Worm (Caenorhabditis elegans) whole organism, young adult: Measurements from ENCODE around the gene Y41C4A.8.

Experiments
- B0035.1 ChIP-seq: sonication (generic microtip); optimal IDR thresholded peaks from 2 replicates; lab custom pipeline; 2016; ENCODE audit warnings: missing genetic modification characterization, mild to moderate bottlenecking, missing compliant biosample characterization, missing genotype, missing genetic modification reagents
- B0261.1 ChIP-seq: sonication (generic microtip); optimal IDR thresholded peaks from 2 replicates; lab custom pipeline; 2016; ENCODE audit warnings: mild to moderate bottlenecking, missing genetic modification characterization, moderate library complexity, missing compliant biosample characterization
- C06A6.2 ChIP-seq: fragments of 200-800 bp; sonication (Bioruptor generic); conservative IDR thresholded peaks from 2 replicates; pipeline ENCODE4 v1.3.6; 2022; ENCODE audit warnings: missing genetic modification characterization, missing compliant biosample characterization
- F57A8.1 ChIP-seq: fragments of 200-800 bp; sonication (Bioruptor generic); optimal IDR thresholded peaks from 2 replicates; lab custom pipeline; 2018; ENCODE audit warnings: mild to moderate bottlenecking, missing genetic modification characterization, moderate library complexity, missing compliant biosample characterization
- T07F8.4 ChIP-seq: sonication (generic microtip); optimal IDR thresholded peaks from 2 replicates; lab custom pipeline; 2016; ENCODE audit warnings: mild to moderate bottlenecking, missing genetic modification characterization, moderate library complexity, missing compliant biosample characterization
- T26A5.8 ChIP-seq: sonication (generic microtip); optimal IDR thresholded peaks from 2 replicates; lab custom pipeline; 2016; ENCODE audit warnings: missing genetic modification characterization, missing compliant biosample characterization
- Y56A3A.18 ChIP-seq: fragments of 200-800 bp; sonication (Bioruptor generic); IDR thresholded peaks from 2 replicates; pipeline ENCODE4 v1.3.6; 2022; ENCODE audit warnings: missing genetic modification reagents, missing genetic modification characterization, missing compliant biosample characterization
- Y79H2A.3 ChIP-seq: fragments of 200-800 bp; sonication (Bioruptor generic); conservative IDR thresholded peaks from 2 replicates; pipeline ENCODE4 v1.3.6; 2022; ENCODE audit warnings: missing genetic modification reagents, missing genetic modification characterization, missing compliant biosample characterization
- ama-1 ChIP-seq, 3 experiments: fragments of 150-350 bp in 1 of 3; sonication (generic microtip) in 2 of 3; optimal IDR thresholded peaks; 2 replicates each; lab custom pipeline; 2014 to 2018; ENCODE audit warnings: missing biosample characterization in 2 of 3, missing genetic modification characterization in 2 of 3, missing genetic modification reagents in 2 of 3
- aptf-3 ChIP-seq: fragments of 200-800 bp; sonication (Bioruptor generic); IDR thresholded peaks from 2 replicates; pipeline ENCODE4 v1.3.6; 2022; ENCODE audit warnings: missing genetic modification characterization, missing compliant biosample characterization
- cebp-1 ChIP-seq, 2 experiments: fragments of 200-800 bp in 1 of 2; sonication (Bioruptor generic) in 1 of 2; sonication (generic microtip) in 1 of 2; IDR thresholded peaks in 1 of 2; optimal IDR thresholded peaks in 1 of 2; 2 replicates each; pipeline versions ENCODE4 v1.3.6 to Lab custom; 2017 to 2022; ENCODE audit warnings: missing compliant biosample characterization in 2 of 2, missing genetic modification characterization in 2 of 2, mild to moderate bottlenecking in 1 of 2, missing genetic modification reagents in 1 of 2, moderate library complexity in 1 of 2
- ceh-100 ChIP-seq: fragments of 200-800 bp; sonication (Bioruptor generic); IDR thresholded peaks from 2 replicates; pipeline ENCODE4 v1.3.6; 2022; ENCODE audit warnings: missing genetic modification reagents, missing genetic modification characterization, missing compliant biosample characterization
- ceh-27 ChIP-seq: fragments of 200-800 bp; sonication (Bioruptor generic); optimal IDR thresholded peaks from 2 replicates; lab custom pipeline; 2018; ENCODE audit warnings: mild to moderate bottlenecking, missing genetic modification characterization, moderate library complexity, missing compliant biosample characterization
- ceh-91 ChIP-seq: fragments of 200-800 bp; sonication (Bioruptor generic); IDR thresholded peaks from 2 replicates; pipeline ENCODE4 v1.3.6; 2022; ENCODE audit warnings: missing genetic modification reagents, missing genetic modification characterization, missing compliant biosample characterization
- dpl-1 ChIP-seq: fragments of 150-350 bp; optimal IDR thresholded peaks from 2 replicates; lab custom pipeline; 2014; ENCODE audit warnings: missing biosample characterization, missing genetic modification reagents, missing genetic modification characterization
- efl-1 ChIP-seq: fragments of 150-350 bp; optimal IDR thresholded peaks from 2 replicates; lab custom pipeline; 2014; ENCODE audit warnings: missing biosample characterization, missing genetic modification reagents, missing genetic modification characterization
- egl-18 ChIP-seq: fragments of 200-800 bp; sonication (Bioruptor generic); IDR thresholded peaks from 2 replicates; pipeline ENCODE4 v1.3.6; 2022; ENCODE audit warnings: missing genetic modification reagents, missing genetic modification characterization, missing compliant biosample characterization
- ekl-4 ChIP-seq: fragments of 200-800 bp; sonication (Bioruptor generic); IDR thresholded peaks from 2 replicates; pipeline ENCODE4 v1.3.6; 2022; ENCODE audit warnings: missing genetic modification reagents, missing genetic modification characterization, missing compliant biosample characterization
- ets-4 ChIP-seq: fragments of 200-800 bp; sonication (Bioruptor generic); optimal IDR thresholded peaks from 2 replicates; lab custom pipeline; 2018; ENCODE audit warnings: mild to moderate bottlenecking, missing genetic modification characterization, missing compliant biosample characterization
- gei-17 ChIP-seq: fragments of 200-800 bp; sonication (Bioruptor generic); optimal IDR thresholded peaks from 2 replicates; lab custom pipeline; 2018; ENCODE audit warnings: mild to moderate bottlenecking, missing genetic modification characterization, missing compliant biosample characterization
- hrde-1 ChIP-seq: sonication (generic microtip); optimal IDR thresholded peaks from 2 replicates; lab custom pipeline; 2016; ENCODE audit warnings: missing genetic modification characterization, mild to moderate bottlenecking, missing compliant biosample characterization, moderate library complexity, missing genotype, missing genetic modification reagents, borderline replicate concordance
- hsf-1 ChIP-seq: fragments of 200-800 bp; sonication (Bioruptor generic); IDR thresholded peaks from 2 replicates; pipeline ENCODE4 v1.3.6; 2022; ENCODE audit warnings: missing genetic modification reagents, missing genetic modification characterization, missing compliant biosample characterization
- let-526 ChIP-seq: fragments of 200-800 bp; sonication (Bioruptor generic); IDR thresholded peaks from 2 replicates; pipeline ENCODE4 v1.3.6; 2022; ENCODE audit warnings: missing genetic modification reagents, missing genetic modification characterization, missing compliant biosample characterization
- lin-26 ChIP-seq: fragments of 200-800 bp; sonication (Bioruptor generic); IDR thresholded peaks from 2 replicates; pipeline ENCODE4 v1.3.6; 2022; ENCODE audit warnings: missing genetic modification reagents, missing genetic modification characterization, missing compliant biosample characterization
- lir-1 ChIP-seq: fragments of 200-800 bp; sonication (Bioruptor generic); conservative IDR thresholded peaks from 2 replicates; pipeline ENCODE4 v1.3.6; 2022; ENCODE audit warnings: missing genetic modification reagents, missing genetic modification characterization, missing compliant biosample characterization
- madf-6 ChIP-seq: fragments of 200-800 bp; sonication (Bioruptor generic); IDR thresholded peaks from 2 replicates; pipeline ENCODE4 v1.3.6; 2022; ENCODE audit warnings: missing genetic modification reagents, missing genetic modification characterization, missing compliant biosample characterization
- madf-8 ChIP-seq: fragments of 200-800 bp; sonication (Bioruptor generic); conservative IDR thresholded peaks from 2 replicates; pipeline ENCODE4 v1.3.6; 2022; ENCODE audit warnings: missing genetic modification reagents, missing genetic modification characterization, missing compliant biosample characterization
- mcd-1 ChIP-seq: fragments of 200-800 bp; sonication (Bioruptor generic); IDR thresholded peaks from 2 replicates; pipeline ENCODE4 v1.3.6; 2022; ENCODE audit warnings: missing genetic modification reagents, missing genetic modification characterization, missing compliant biosample characterization
- mel-28 ChIP-seq: sonication (generic microtip); optimal IDR thresholded peaks from 2 replicates; lab custom pipeline; 2016; ENCODE audit warnings: borderline replicate concordance, mild to moderate bottlenecking, missing genetic modification characterization, missing compliant biosample characterization
- mxl-1 ChIP-seq: sonication (generic microtip); optimal IDR thresholded peaks from 2 replicates; lab custom pipeline; 2016; ENCODE audit warnings: missing genetic modification characterization, missing compliant biosample characterization
- nfya-1 ChIP-seq: sonication (generic microtip); optimal IDR thresholded peaks from 2 replicates; lab custom pipeline; 2017; ENCODE audit warnings: antibody characterized with exemption, missing compliant biosample characterization, missing genetic modification characterization, borderline replicate concordance; ENCODE audit not compliant: insufficient read depth
- nfya-2 ChIP-seq: fragments of 200-800 bp; sonication (Bioruptor generic); IDR thresholded peaks from 2 replicates; pipeline ENCODE4 v1.3.6; 2022; ENCODE audit warnings: missing genetic modification reagents, missing genetic modification characterization, missing compliant biosample characterization
- nhr-120 ChIP-seq: fragments of 200-800 bp; sonication (Bioruptor generic); IDR thresholded peaks from 2 replicates; pipeline ENCODE4 v1.3.6; 2022; ENCODE audit warnings: missing genetic modification characterization, missing compliant biosample characterization
- nhr-179 ChIP-seq: sonication (generic microtip); optimal IDR thresholded peaks from 2 replicates; lab custom pipeline; 2016; ENCODE audit warnings: mild to moderate bottlenecking, missing genetic modification characterization, missing compliant biosample characterization
- nhr-90 ChIP-seq: sonication (generic microtip); optimal IDR thresholded peaks from 2 replicates; lab custom pipeline; 2016; ENCODE audit warnings: missing genotype, mild to moderate bottlenecking, missing genetic modification characterization, missing compliant biosample characterization
- pha-4 ChIP-seq: fragments of 150-350 bp; sonication (generic microtip); optimal IDR thresholded peaks from 2 replicates; lab custom pipeline; 2014; ENCODE audit warnings: missing biosample characterization, missing genetic modification reagents, missing genetic modification characterization
- rec-8 ChIP-seq, 2 experiments: sonication (generic microtip); optimal IDR thresholded peaks; 2 replicates each; lab custom pipeline; 2016; ENCODE audit warnings: mild to moderate bottlenecking in 2 of 2, missing genetic modification characterization in 2 of 2, missing genetic modification reagents in 2 of 2, missing genotype in 2 of 2, missing biosample characterization in 1 of 2, missing compliant biosample characterization in 1 of 2, moderate library complexity in 1 of 2
- repo-1 ChIP-seq: sonication (generic microtip); optimal IDR thresholded peaks from 2 replicates; lab custom pipeline; 2017; ENCODE audit warnings: mild to moderate bottlenecking, missing genetic modification characterization, missing compliant biosample characterization
- snpc-1.3 ChIP-seq: sonication (generic microtip); optimal IDR thresholded peaks from 2 replicates; lab custom pipeline; 2017; ENCODE audit warnings: missing genetic modification characterization, mild to moderate bottlenecking, missing compliant biosample characterization, antibody characterized with exemption, moderate library complexity, missing genotype, missing genetic modification reagents; ENCODE audit not compliant: insufficient read depth
- somi-1 ChIP-seq: fragments of 200-800 bp; sonication (Bioruptor generic); optimal IDR thresholded peaks from 2 replicates; lab custom pipeline; 2018; ENCODE audit warnings: mild to moderate bottlenecking, missing genetic modification characterization, missing compliant biosample characterization
- sptf-2 ChIP-seq: fragments of 200-800 bp; sonication (Bioruptor generic); optimal IDR thresholded peaks from 2 replicates; lab custom pipeline; 2018; ENCODE audit warnings: mild to moderate bottlenecking, missing genetic modification characterization, missing compliant biosample characterization
- tbp1 ChIP-seq: fragments of 200-800 bp; sonication (Bioruptor generic); optimal IDR thresholded peaks from 2 replicates; lab custom pipeline; 2018; ENCODE audit warnings: mild to moderate bottlenecking, missing genetic modification characterization, missing compliant biosample characterization
- tlf-1 ChIP-seq: fragments of 200-800 bp; sonication (Bioruptor generic); optimal IDR thresholded peaks from 2 replicates; lab custom pipeline; 2018; ENCODE audit warnings: mild to moderate bottlenecking, missing genetic modification characterization, missing compliant biosample characterization
- xnd-1 ChIP-seq: sonication (generic microtip); optimal IDR thresholded peaks from 2 replicates; lab custom pipeline; 2016; ENCODE audit warnings: missing genotype, missing genetic modification reagents, missing genetic modification characterization, missing compliant biosample characterization
- zim-3 ChIP-seq: sonication (generic microtip); optimal IDR thresholded peaks from 2 replicates; lab custom pipeline; 2017; ENCODE audit warnings: mild to moderate bottlenecking, missing genetic modification characterization, moderate library complexity, missing compliant biosample characterization
- ztf-26 ChIP-seq: sonication (generic microtip); optimal IDR thresholded peaks from 2 replicates; lab custom pipeline; 2017; ENCODE audit warnings: missing genetic modification characterization, missing compliant biosample characterization
- ztf-28 ChIP-seq: fragments of 200-800 bp; sonication (Bioruptor generic); IDR thresholded peaks from 2 replicates; pipeline ENCODE4 v1.3.6; 2022; ENCODE audit warnings: missing genetic modification reagents, missing genetic modification characterization, missing compliant biosample characterization

Y41C4A.8 gene

DNA sequence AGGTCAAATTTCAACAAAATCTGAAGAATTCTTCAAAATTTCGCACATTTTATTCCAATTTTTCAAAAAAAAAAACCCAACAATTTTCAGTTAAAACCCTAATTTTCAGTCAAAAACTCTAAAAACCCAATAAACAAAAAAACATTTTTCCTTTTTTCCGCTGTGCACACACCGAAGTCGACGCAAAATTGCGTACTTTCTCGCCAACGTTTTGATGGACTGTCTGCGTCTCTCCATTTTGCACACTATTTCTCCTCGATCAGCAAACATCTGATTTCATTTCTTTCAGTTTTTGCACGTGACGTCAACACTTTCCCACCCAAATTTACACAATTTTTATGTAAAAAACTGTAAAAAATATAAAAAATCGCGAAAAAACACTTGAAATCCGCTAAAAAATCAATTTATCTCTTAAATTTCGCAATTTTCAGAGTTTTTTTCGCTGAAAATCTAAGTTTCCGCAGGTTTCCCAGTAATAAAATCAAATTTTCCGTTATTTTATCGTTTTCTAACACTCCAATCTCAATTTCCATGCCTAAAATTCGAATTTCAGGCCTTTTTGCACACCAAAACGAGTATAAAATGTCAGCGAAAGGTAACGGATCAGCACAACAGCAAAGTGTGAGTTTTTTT lies 51.3 kb downstream of the Y41C4A.8 start, which contains the start of gene crh-1:
Gene crh-1 (plus strand): TSS at position 583 of the 633 bp plus-strand sequence.
- TF ChIP-seq tbp1 = peak; percentile 57
- TF ChIP-seq nhr-120 = no peak
- TF ChIP-seq B0261.1 (tag; lab: Kevin White, UChicago) = no peak
- TF ChIP-seq T07F8.4 (tag; lab: Kevin White, UChicago) = no peak
- peak; percentile 13; the same call in 1 of the 2 replicates for TF ChIP-seq Y56A3A.18 (GFP tag; lab: Robert Waterston, UW)
- TF ChIP-seq ceh-91 = peak; percentile 43; the same call in 1 of the 2 replicates
- TF ChIP-seq T26A5.8 = no peak
- TF ChIP-seq xnd-1 (tag; lab: Kevin White, UChicago) = peak; percentile 42
- peak; percentile 74 for TF ChIP-seq madf-6 (GFP tag; lab: Robert Waterston, UW)
- TF ChIP-seq aptf-3 = no peak
- no peak for TF ChIP-seq somi-1 (GFP tag; lab: Kevin White, UChicago)
- TF ChIP-seq ama-1 (optimal IDR thresholded peaks at IDR 0.05; lab: Kevin White, UChicago) = no peak
- TF ChIP-seq ama-1 (GFP tag; optimal IDR thresholded peaks at IDR 0.05; lab: Kevin White, UChicago) = no peak
- no peak for TF ChIP-seq nfya-1 (tag; lab: Kevin White, UChicago)
- peak; percentile 54; the same call in 1 of the 2 replicates for TF ChIP-seq ekl-4 (GFP tag; lab: Robert Waterston, UW)
- TF ChIP-seq let-526 (GFP tag; lab: Robert Waterston, UW) = no peak
- TF ChIP-seq nhr-90 = no peak
- no peak for TF ChIP-seq repo-1 (tag; lab: Kevin White, UChicago)
- peak; percentile 41 for TF ChIP-seq efl-1 (GFP tag; lab: Kevin White, UChicago)
- no peak for TF ChIP-seq ceh-100
- TF ChIP-seq snpc-1.3 (tag; lab: Kevin White, UChicago) = peak; percentile 56
- TF ChIP-seq Y79H2A.3 (GFP tag; lab: Robert Waterston, UW) = no peak
- TF ChIP-seq gei-17 (GFP tag; lab: Kevin White, UChicago) = peak; percentile 33
- no peak for TF ChIP-seq egl-18 (GFP tag; lab: Robert Waterston, UW)
- no peak for TF ChIP-seq sptf-2 (GFP tag; lab: Kevin White, UChicago)
- no peak for TF ChIP-seq C06A6.2 (GFP tag; lab: Robert Waterston, UW)
- no peak for TF ChIP-seq B0035.1 (tag; lab: Kevin White, UChicago)
- TF ChIP-seq ceh-27 (GFP tag; lab: Kevin White, UChicago) = no peak
- peak; percentile 52 for TF ChIP-seq ztf-26 (tag; lab: Kevin White, UChicago)
- TF ChIP-seq tlf-1 (GFP tag; lab: Kevin White, UChicago) = peak; percentile 30
- no peak for TF ChIP-seq pha-4
- no peak for TF ChIP-seq cebp-1 (GFP tag; IDR thresholded peaks at IDR 0.05; lab: Robert Waterston, UW)
- peak; percentile 7 for TF ChIP-seq cebp-1 (tag; optimal IDR thresholded peaks at IDR 0.05; lab: Kevin White, UChicago)
- no peak for TF ChIP-seq ets-4 (GFP tag; lab: Kevin White, UChicago)
- TF ChIP-seq nfya-2 (GFP tag; lab: Robert Waterston, UW) = no peak
- TF ChIP-seq lin-26 (GFP tag; lab: Robert Waterston, UW) = no peak
- TF ChIP-seq mcd-1 (GFP tag; lab: Robert Waterston, UW) = peak; percentile 75
- no peak for TF ChIP-seq ztf-28 (GFP tag; lab: Robert Waterston, UW)
- TF ChIP-seq hrde-1 (tag; lab: Kevin White, UChicago) = no peak
- TF ChIP-seq dpl-1 (GFP tag; lab: Kevin White, UChicago) = no peak
- TF ChIP-seq mxl-1 = no peak
- TF ChIP-seq nhr-179 (tag; lab: Kevin White, UChicago) = no peak
- no peak for TF ChIP-seq rec-8 (tag; optimal IDR thresholded peaks at IDR 0.05; lab: Kevin White, UChicago)
- TF ChIP-seq hsf-1 (GFP tag; lab: Robert Waterston, UW) = no peak
- TF ChIP-seq lir-1 = no peak
- no peak for TF ChIP-seq mel-28 (tag; lab: Kevin White, UChicago)
- no peak for TF ChIP-seq F57A8.1 (GFP tag; lab: Kevin White, UChicago)
- TF ChIP-seq zim-3 = no peak
- 0 out of 2 replicates have a peak, but pooled peaks have one; percentile 29 for TF ChIP-seq madf-8
